Fruit fly (Drosophila melanogaster): ENCODE data around the gene Cpr73D.

Cpr73D gene

DNA sequence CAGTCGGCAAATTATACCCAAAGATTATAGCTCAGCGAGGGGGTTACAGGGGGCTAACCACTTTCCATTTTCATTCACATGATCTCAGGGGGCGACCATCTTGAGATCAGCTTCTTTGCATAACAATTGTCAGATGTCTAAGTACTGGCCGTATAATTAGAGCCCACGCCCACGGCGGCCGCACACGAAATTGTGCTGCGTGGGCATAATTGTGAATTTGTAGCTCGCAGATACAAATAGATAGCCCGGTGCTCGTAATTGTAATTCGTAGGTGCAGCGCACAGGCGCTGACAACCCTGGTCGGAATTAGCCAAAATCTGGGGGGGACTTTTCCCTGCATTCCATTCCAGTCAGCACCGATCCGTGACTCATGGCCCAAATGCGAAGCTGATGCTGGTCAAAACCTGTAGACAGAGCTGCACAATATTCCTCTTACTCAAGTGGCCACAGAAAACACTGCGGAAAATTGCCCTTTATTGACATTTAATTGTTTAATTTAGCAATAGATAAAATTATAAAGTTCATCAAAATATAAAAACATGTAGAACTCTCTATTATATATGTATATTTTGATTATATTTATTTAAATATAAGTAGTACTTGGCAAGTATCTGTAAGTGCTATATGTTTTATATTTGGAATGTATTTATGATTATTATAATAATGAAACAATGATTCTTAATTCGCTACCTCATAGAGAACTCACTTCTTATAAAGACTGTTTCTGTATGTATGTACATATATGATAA, 14.3 kb upstream of the Cpr73D start:
- no peak for TF ChIP-seq CG13204 (GFP tag; optimal IDR thresholded peaks at IDR 0.05)
- peak; percentile 61 for TF ChIP-seq CG9948 (tag; optimal IDR thresholded peaks at IDR 0.05)
- TF ChIP-seq CG14655 (GFP tag; optimal IDR thresholded peaks at IDR 0.05): peak; percentile 25
- TF ChIP-seq CG12605 (GFP tag; IDR thresholded peaks at IDR 0.05): no peak
- TF ChIP-seq gl (tag; optimal IDR thresholded peaks at IDR 0.05): no peak
- TF ChIP-seq CG8301 (tag; optimal IDR thresholded peaks at IDR 0.05): peak; percentile 36
- TF ChIP-seq CG17806 (tag; optimal IDR thresholded peaks at IDR 0.05): no peak
- peak; percentile 23 for TF ChIP-seq CG15710 (tag; optimal IDR thresholded peaks at IDR 0.05)
- TF ChIP-seq Ets98B (GFP tag; IDR thresholded peaks at IDR 0.05): 0 out of 2 replicates have a peak, but pooled peaks have one; percentile 6
- no peak for TF ChIP-seq CG10348 (GFP tag; IDR thresholded peaks at IDR 0.05)
- peak; percentile 7 for TF ChIP-seq D1 (tag; optimal IDR thresholded peaks at IDR 0.05)
- no peak for TF ChIP-seq EcR (GFP tag; optimal IDR thresholded peaks at IDR 0.05)
- no peak; the same call in 1 of the 2 replicates for TF ChIP-seq CG32121 (GFP tag; IDR thresholded peaks at IDR 0.05)
- peak; percentile 26 for TF ChIP-seq Snoo (tag; optimal IDR thresholded peaks at IDR 0.05)
- TF ChIP-seq CG8159 (tag; optimal IDR thresholded peaks at IDR 0.05): peak; percentile 62
- TF ChIP-seq CG4496 (GFP tag; IDR thresholded peaks at IDR 0.05): peak; percentile 24; the same call in 1 of the 3 replicates

DNA sequence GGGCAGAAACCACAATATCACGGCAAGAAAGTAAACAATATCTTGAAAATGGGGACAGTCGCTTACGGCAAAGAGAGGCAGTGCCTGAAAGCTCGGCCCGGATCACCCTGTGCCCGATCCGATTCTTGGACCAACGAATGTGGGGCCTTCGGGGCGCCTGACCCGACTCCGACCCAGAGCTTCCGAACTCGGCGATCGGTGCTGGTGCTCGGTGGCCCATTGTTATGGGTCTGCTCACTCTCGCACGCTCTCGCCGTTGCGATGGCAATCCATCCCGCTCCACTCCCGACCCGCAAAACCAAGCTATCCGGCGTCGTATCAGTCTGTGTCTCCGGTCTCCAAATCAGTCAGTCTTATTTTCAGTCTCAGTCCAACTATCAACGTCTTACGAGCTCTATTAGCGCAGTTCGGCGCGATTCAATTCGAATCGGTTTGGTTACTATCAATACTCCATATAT, 12.2 kb upstream of the Cpr73D start, which contains the start of gene Exn:
Exn (plus strand) TSS at position 362 of the 458 bp plus-strand sequence.
- TF ChIP-seq D1 (tag; optimal IDR thresholded peaks at IDR 0.05) (no peak), Snoo (tag; optimal IDR thresholded peaks at IDR 0.05) (peak; percentile 66), CG17806 (tag; optimal IDR thresholded peaks at IDR 0.05) (no peak), EcR (GFP tag; optimal IDR thresholded peaks at IDR 0.05) (peak; percentile 72), CG32121 (GFP tag; IDR thresholded peaks at IDR 0.05) (peak; percentile 41; the same call in 1 of the 2 replicates), Ets98B (GFP tag; IDR thresholded peaks at IDR 0.05) (peak; percentile 46), fd96Ca (GFP tag; IDR thresholded peaks at IDR 0.05) (0 out of 3 replicates have a peak, but pooled peaks have one; percentile 46), gl (tag; optimal IDR thresholded peaks at IDR 0.05) (peak; percentile 11), CG8301 (tag; optimal IDR thresholded peaks at IDR 0.05) (no peak), CG12605 (GFP tag; IDR thresholded peaks at IDR 0.05) (no peak; the same call in 1 of the 2 replicates), Pif1A (GFP tag; optimal IDR thresholded peaks at IDR 0.05) (peak; percentile 45), Pif1B (GFP tag; optimal IDR thresholded peaks at IDR 0.05) (peak; percentile 66), CG4496 (GFP tag; IDR thresholded peaks at IDR 0.05) (peak; percentile 90)

DNA sequence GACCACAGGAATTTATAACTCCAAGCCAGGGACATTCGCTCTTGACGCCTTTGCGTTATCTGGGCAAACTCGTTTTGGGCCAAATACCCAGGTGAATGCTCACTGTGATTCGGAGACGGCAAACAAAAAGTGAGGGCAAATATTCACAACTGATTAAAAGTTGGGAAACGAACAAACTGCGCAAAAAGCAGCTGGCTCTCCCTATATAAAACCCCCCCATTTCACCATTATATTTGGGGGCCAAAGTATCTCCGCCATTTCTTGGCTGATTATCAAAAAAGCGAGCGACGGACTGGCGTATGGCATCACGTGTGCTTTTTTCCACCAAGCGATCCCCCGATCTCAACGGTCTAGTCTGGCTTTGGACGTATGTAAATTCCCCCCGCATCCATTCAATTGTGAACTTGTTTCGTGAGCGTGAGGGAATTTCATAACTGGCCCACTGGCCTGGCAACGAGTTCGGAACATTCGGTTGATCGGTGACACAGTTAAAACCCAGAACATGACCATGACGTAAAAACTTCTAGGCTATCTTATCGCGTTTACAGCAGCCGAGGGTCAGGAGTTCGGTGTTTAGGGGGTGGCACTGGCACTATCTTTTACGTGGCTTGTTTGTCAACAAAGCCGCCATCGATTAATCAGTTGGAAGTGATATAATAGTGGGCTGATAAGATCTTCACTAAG, 1.1 kb upstream of the Cpr73D start:
- TF ChIP-seq EcR (GFP tag; optimal IDR thresholded peaks at IDR 0.05) (peak; percentile 3), CG8301 (tag; optimal IDR thresholded peaks at IDR 0.05) (no peak)

DNA sequence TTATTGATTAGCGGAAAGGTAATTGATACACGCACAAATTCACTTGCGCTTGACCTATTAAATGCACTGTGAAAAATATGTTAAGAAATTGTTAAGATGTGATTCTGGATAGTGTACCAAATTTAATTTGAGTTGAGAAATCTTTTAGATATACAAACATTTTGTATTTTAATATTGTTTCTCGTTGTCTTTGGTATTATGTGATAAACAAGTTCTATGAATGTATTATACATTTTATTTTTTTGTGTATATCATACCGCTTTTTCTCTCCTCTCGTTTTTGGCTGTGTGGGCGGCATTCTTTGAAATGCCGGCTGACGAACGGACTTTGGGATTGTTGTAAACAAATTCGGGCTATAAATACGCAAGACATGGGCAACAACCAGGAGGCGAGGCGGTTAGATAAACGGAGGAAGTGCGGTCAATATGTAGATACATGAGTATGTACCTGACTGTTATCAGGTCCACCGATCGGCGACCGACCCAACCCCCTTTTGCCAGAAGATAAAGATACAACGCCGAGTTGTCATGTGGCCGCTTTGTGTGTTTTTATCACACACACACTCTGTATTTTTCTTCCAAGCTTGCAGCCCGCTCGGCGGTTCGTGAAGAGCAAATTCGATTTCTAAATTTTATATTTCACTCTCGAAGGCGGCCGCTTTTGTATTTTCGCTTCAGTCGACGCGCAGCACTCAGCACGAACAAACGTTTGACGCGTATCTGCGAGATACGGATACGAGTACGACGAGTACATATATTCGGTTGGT, 538 bp downstream of the Cpr73D start:
- TF ChIP-seq Ets98B (GFP tag; IDR thresholded peaks at IDR 0.05) (no peak), fd96Ca (GFP tag; IDR thresholded peaks at IDR 0.05) (no peak), CG15710 (tag; optimal IDR thresholded peaks at IDR 0.05) (no peak), Pif1A (GFP tag; optimal IDR thresholded peaks at IDR 0.05) (peak; percentile 31), CG4496 (GFP tag; IDR thresholded peaks at IDR 0.05) (0 out of 3 replicates have a peak, but pooled peaks have one; percentile 7), CG34367 (tag; optimal IDR thresholded peaks at IDR 0.05) (no peak), CG32121 (GFP tag; IDR thresholded peaks at IDR 0.05) (peak; percentile 9; the same call in 1 of the 2 replicates), CG17806 (tag; optimal IDR thresholded peaks at IDR 0.05) (peak; percentile 20)

DNA sequence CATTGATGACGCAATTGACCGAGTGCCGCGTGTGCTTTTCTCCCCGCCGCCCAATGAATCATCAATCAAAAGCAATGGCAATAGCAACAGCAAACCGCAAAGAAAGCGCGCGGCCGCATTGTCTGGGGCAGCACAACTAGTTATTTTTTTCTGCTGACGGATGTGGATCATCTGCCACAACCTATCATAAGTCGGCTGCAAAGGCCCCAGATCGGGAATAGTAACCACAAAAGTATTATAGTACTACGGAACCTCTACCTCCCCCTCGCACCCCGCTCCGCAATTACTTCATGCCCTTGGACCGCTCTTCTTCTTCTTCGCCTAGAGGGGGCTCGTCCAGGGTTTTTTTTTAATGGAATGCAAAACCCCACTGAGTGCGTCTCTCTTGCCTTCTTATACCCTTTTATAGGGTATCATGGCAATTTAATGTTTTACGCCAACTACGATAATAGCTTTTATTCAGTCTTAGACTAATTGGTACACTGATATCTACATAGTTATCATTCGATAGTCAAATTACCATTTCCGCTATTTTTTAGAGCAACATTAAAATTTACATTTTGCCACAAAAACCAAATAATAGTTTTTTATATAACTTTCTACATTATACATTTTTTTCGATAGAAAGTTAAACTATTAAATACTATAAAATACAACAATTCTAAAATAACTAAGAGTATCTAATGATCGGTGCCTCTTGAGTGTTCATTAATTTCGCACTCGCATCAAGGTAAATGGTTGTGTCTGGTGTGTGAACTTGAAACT, 1.3 kb downstream of the Cpr73D start:
- peak; percentile 45 for TF ChIP-seq CG15710 (tag; optimal IDR thresholded peaks at IDR 0.05)
- no peak for TF ChIP-seq CG12605 (GFP tag; IDR thresholded peaks at IDR 0.05)
- TF ChIP-seq Pif1A (GFP tag; optimal IDR thresholded peaks at IDR 0.05): no peak
- peak; percentile 25 for TF ChIP-seq CG17806 (tag; optimal IDR thresholded peaks at IDR 0.05)
- no peak for TF ChIP-seq CG34367 (tag; optimal IDR thresholded peaks at IDR 0.05)
- peak; percentile 23 for TF ChIP-seq CG9948 (tag; optimal IDR thresholded peaks at IDR 0.05)
- TF ChIP-seq Pif1B (GFP tag; optimal IDR thresholded peaks at IDR 0.05): peak; percentile 14
- no peak for TF ChIP-seq rn (GFP tag; IDR thresholded peaks at IDR 0.05)
- TF ChIP-seq fd96Ca (GFP tag; IDR thresholded peaks at IDR 0.05): 0 out of 3 replicates have a peak, but pooled peaks have one; percentile 26
- TF ChIP-seq CG32121 (GFP tag; IDR thresholded peaks at IDR 0.05): peak; percentile 10
- TF ChIP-seq Ets98B (GFP tag; IDR thresholded peaks at IDR 0.05): peak; percentile 13; the same call in 1 of the 2 replicates
- TF ChIP-seq Snoo (tag; optimal IDR thresholded peaks at IDR 0.05): no peak
- peak; percentile 75 for TF ChIP-seq CG4496 (GFP tag; IDR thresholded peaks at IDR 0.05)
- peak; percentile 36 for TF ChIP-seq CG8159 (tag; optimal IDR thresholded peaks at IDR 0.05)
- no peak for TF ChIP-seq D1 (tag; optimal IDR thresholded peaks at IDR 0.05)
- TF ChIP-seq EcR (GFP tag; optimal IDR thresholded peaks at IDR 0.05): peak; percentile 44
- no peak for TF ChIP-seq CG10348 (GFP tag; IDR thresholded peaks at IDR 0.05)
- TF ChIP-seq CG8301 (tag; optimal IDR thresholded peaks at IDR 0.05): peak; percentile 9
- no peak for TF ChIP-seq gl (tag; optimal IDR thresholded peaks at IDR 0.05)
- peak; percentile 45 for TF ChIP-seq CG14655 (GFP tag; optimal IDR thresholded peaks at IDR 0.05)
- no peak for TF ChIP-seq CG13204 (GFP tag; optimal IDR thresholded peaks at IDR 0.05)
